Worm (Caenorhabditis elegans) whole organism, late embryonic: ENCODE results near the gene F23B2.7.

Experiments
- C08G9.2 ChIP-seq: sonication (generic microtip); optimal IDR thresholded peaks from 2 replicates; lab custom pipeline; 2016; ENCODE audit warnings: mild to moderate bottlenecking, missing genetic modification characterization, moderate library complexity, missing compliant biosample characterization
- F13H6.1 ChIP-seq: sonication (generic microtip); optimal IDR thresholded peaks from 2 replicates; lab custom pipeline; 2016; ENCODE audit warnings: missing genetic modification characterization, missing compliant biosample characterization
- K02D7.2 ChIP-seq: sonication (generic microtip); optimal IDR thresholded peaks from 2 replicates; lab custom pipeline; 2017; ENCODE audit warnings: mild to moderate bottlenecking, missing genetic modification characterization, missing compliant biosample characterization
- K09A11.1 ChIP-seq: sonication (generic microtip); optimal IDR thresholded peaks from 2 replicates; lab custom pipeline; 2017; ENCODE audit warnings: antibody characterized with exemption, mild to moderate bottlenecking, missing genetic modification characterization, missing compliant biosample characterization; ENCODE audit not compliant: insufficient read depth
- ahr-1 ChIP-seq: sonication (generic microtip); optimal IDR thresholded peaks from 2 replicates; lab custom pipeline; 2016; ENCODE audit warnings: missing genetic modification characterization, missing compliant biosample characterization
- ama-1 ChIP-seq: fragments of 150-350 bp; optimal IDR thresholded peaks from 2 replicates; lab custom pipeline; 2014
- ceh-22 ChIP-seq: sonication (generic microtip); optimal IDR thresholded peaks from 2 replicates; lab custom pipeline; 2017; ENCODE audit warnings: missing biosample characterization, missing genetic modification characterization
- ceh-30 ChIP-seq: fragments of 150-350 bp; optimal IDR thresholded peaks from 2 replicates; lab custom pipeline; 2014; ENCODE audit warnings: missing biosample characterization, missing genetic modification characterization
- ceh-45 ChIP-seq: fragments of 200-800 bp; sonication (Bioruptor generic); IDR thresholded peaks from 2 replicates; pipeline ENCODE4 v1.3.6; 2022; ENCODE audit warnings: missing genetic modification reagents, missing genetic modification characterization, missing compliant biosample characterization
- ceh-9 ChIP-seq: sonication (generic microtip); optimal IDR thresholded peaks from 2 replicates; lab custom pipeline; 2016; ENCODE audit warnings: mild to moderate bottlenecking, missing genetic modification characterization, inconsistent platforms, missing compliant biosample characterization
- che-1 ChIP-seq: sonication (generic microtip); optimal IDR thresholded peaks from 2 replicates; lab custom pipeline; 2016; ENCODE audit warnings: mild to moderate bottlenecking, missing genetic modification characterization, missing compliant biosample characterization
- elt-2 ChIP-seq: sonication (generic microtip); optimal IDR thresholded peaks from 2 replicates; lab custom pipeline; 2016; ENCODE audit warnings: missing genetic modification reagents, missing genetic modification characterization, missing compliant biosample characterization
- eyg-1 ChIP-seq: sonication (generic microtip); optimal IDR thresholded peaks from 2 replicates; lab custom pipeline; 2016; ENCODE audit warnings: missing genotype, missing genetic modification characterization, missing compliant biosample characterization
- gmeb-2 ChIP-seq: sonication (generic microtip); optimal IDR thresholded peaks from 2 replicates; lab custom pipeline; 2016; ENCODE audit warnings: missing genetic modification characterization, inconsistent platforms, missing compliant biosample characterization
- hlh-30 ChIP-seq: sonication (generic microtip); optimal IDR thresholded peaks from 2 replicates; lab custom pipeline; 2017; ENCODE audit warnings: antibody characterized with exemption, missing genetic modification characterization, missing compliant biosample characterization; ENCODE audit not compliant: insufficient read depth
- hlh-6 ChIP-seq: sonication (generic microtip); optimal IDR thresholded peaks from 2 replicates; lab custom pipeline; 2016; ENCODE audit warnings: missing genotype, missing genetic modification characterization, missing compliant biosample characterization
- hlh-8 ChIP-seq: sonication (generic microtip); optimal IDR thresholded peaks from 2 replicates; lab custom pipeline; 2016; ENCODE audit warnings: missing genotype, missing genetic modification characterization, missing compliant biosample characterization
- lim-6 ChIP-seq: sonication (generic microtip); optimal IDR thresholded peaks from 2 replicates; lab custom pipeline; 2016; ENCODE audit warnings: missing genetic modification characterization, missing compliant biosample characterization
- lin-11 ChIP-seq: fragments of 200-800 bp; sonication (Bioruptor generic); optimal IDR thresholded peaks from 2 replicates; lab custom pipeline; 2018; ENCODE audit warnings: mild to moderate bottlenecking, missing genetic modification characterization, missing compliant biosample characterization
- mec-3 ChIP-seq: sonication (generic microtip); optimal IDR thresholded peaks from 2 replicates; lab custom pipeline; 2016; ENCODE audit warnings: borderline replicate concordance, missing genetic modification characterization, missing compliant biosample characterization
- nhr-11 ChIP-seq: fragments of 150-350 bp; optimal IDR thresholded peaks from 2 replicates; lab custom pipeline; 2014; ENCODE audit warnings: missing biosample characterization, missing genetic modification characterization
- nhr-232 ChIP-seq: sonication (generic microtip); optimal IDR thresholded peaks from 2 replicates; lab custom pipeline; 2016; ENCODE audit warnings: missing genetic modification characterization, missing compliant biosample characterization
- pat-9 ChIP-seq: fragments of 200-800 bp; sonication (Bioruptor generic); optimal IDR thresholded peaks from 2 replicates; lab custom pipeline; 2018; ENCODE audit warnings: mild to moderate bottlenecking, missing genetic modification characterization, moderate library complexity, missing compliant biosample characterization
- pax-1 ChIP-seq: fragments of 150-350 bp; optimal IDR thresholded peaks from 2 replicates; lab custom pipeline; 2014; ENCODE audit warnings: missing biosample characterization, missing genetic modification characterization
- pha-4 ChIP-seq: fragments of 150-350 bp; optimal IDR thresholded peaks from 2 replicates; lab custom pipeline; 2018; ENCODE audit warnings: missing biosample characterization, missing genetic modification reagents, missing genetic modification characterization
- ref-2 ChIP-seq: sonication (generic microtip); optimal IDR thresholded peaks from 2 replicates; lab custom pipeline; 2016; ENCODE audit warnings: missing genetic modification characterization, missing compliant biosample characterization
- sdc-2 ChIP-seq: sonication (generic microtip); optimal IDR thresholded peaks from 2 replicates; lab custom pipeline; 2016; ENCODE audit warnings: missing genotype, missing genetic modification characterization, missing compliant biosample characterization
- sox-2 ChIP-seq: fragments of 200-800 bp; sonication (Bioruptor generic); IDR thresholded peaks from 2 replicates; pipeline ENCODE4 v1.3.6; 2022; ENCODE audit warnings: missing genetic modification reagents, missing genetic modification characterization, missing compliant biosample characterization
- sox-4 ChIP-seq: sonication (generic microtip); optimal IDR thresholded peaks from 2 replicates; lab custom pipeline; 2017; ENCODE audit warnings: mild to moderate bottlenecking, missing genetic modification characterization, inconsistent platforms, missing compliant biosample characterization
- ttx-3 ChIP-seq: sonication (generic microtip); optimal IDR thresholded peaks from 2 replicates; lab custom pipeline; 2016; ENCODE audit warnings: missing genetic modification reagents, missing genetic modification characterization, missing compliant biosample characterization
- unc-55 ChIP-seq: sonication (generic microtip); optimal IDR thresholded peaks from 2 replicates; lab custom pipeline; 2017; ENCODE audit warnings: missing biosample characterization, missing genetic modification reagents, missing genetic modification characterization
- unc-86 ChIP-seq: sonication (generic microtip); optimal IDR thresholded peaks from 2 replicates; lab custom pipeline; 2016; ENCODE audit warnings: missing genetic modification characterization, missing compliant biosample characterization
- zip-5 ChIP-seq: sonication (generic microtip); optimal IDR thresholded peaks from 2 replicates; lab custom pipeline; 2016; ENCODE audit warnings: missing genetic modification characterization, missing compliant biosample characterization

F23B2.7 gene

DNA sequence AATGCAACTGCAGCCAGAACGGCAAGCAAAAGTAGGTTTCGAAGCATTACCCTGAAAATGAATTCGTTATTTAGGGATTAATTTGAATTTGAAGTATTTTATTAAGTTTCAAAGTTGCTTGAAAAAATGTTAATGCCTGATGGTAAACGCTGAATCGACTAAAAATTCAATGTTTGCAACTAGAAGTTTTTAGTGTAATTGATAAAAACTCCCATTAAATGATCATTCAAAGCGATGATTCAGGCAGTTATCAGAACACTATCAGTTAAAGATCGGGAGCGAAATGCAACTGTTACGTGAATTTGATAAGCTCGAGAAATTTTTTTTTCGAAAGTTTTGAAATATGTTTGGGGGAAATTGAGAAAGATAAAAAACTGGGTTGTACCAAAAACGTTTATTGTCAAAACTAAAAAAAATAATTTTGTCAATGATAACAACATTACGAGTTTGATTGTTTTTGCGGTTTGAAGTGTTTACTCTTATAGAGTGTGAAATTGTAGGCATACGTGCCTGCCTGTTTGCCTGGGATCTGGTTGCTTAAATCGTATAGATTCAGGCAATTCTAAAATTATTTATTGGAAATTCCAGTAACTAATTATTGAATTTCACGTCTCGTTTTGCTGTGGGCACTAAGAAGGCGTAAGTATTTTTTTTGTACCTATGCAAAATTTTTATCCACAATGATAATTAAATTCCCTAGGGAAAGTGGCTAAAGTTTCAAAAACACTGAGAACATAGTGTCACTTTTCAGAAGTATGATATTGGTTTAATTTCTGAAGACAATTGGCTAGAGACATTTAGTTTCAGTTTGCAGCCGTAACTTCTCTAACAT lies 8.9 kb downstream of the F23B2.7 start, which contains the start of gene pcp-3:
pcp-3 (minus strand) TSS at position 51 of the 832 bp plus-strand sequence.
- TF ChIP-seq lim-6 = no peak
- TF ChIP-seq, all 69 proteins: peak for 0

DNA sequence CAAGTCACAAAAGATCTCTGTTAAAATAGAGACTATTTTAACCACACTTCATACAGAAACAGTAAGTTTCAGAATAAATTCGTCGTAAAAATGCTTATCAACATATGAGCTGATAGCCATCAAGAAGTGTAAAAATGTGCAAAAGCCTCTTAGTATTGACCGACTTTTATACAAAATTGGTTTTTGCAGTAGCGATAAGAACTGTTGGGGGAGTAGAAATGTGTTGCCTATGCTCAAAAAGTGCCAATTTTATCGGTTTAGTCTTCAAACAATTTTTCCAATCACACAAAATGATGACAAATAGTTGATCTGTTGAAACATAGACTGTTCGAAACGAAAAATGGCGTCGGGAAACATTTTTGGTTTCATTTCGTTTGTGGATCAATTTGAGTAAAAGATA lies 9.6 kb downstream of the F23B2.7 start:
- TF ChIP-seq unc-86 = no peak
- TF ChIP-seq elt-2 (tag; lab: Kevin White, UChicago) = peak; percentile 8
- TF ChIP-seq ahr-1 = no peak

DNA sequence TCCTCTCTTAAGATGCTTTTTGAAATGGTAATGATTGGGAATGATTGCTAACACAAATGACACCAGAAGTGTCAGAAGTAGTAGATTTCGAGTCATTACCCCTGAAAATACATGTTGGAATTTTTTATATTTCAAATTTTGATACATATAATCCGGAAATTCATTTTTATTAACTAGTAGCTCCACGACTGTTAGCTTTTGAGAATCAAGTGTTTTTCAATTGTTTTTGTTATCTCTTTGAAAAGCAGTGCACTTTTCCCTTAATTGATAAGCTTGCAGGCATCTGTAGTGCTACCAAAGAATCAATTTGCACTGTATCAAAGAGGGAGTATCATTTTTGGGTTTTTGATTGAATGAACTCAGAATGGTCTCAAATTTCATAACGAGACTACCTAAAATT lies 14.8 kb downstream of the F23B2.7 start, which contains the start of gene pcp-2:
pcp-2 (minus strand) TSS at position 101 of the 400 bp plus-strand sequence.
- TF ChIP-seq lin-11 (tag; lab: Kevin White, UChicago) (no peak), unc-86 (no peak), C08G9.2 (tag; lab: Kevin White, UChicago) (no peak), F13H6.1 (no peak), che-1 (tag; lab: Kevin White, UChicago) (no peak), hlh-8 (tag; lab: Kevin White, UChicago) (no peak), K09A11.1 (tag; lab: Kevin White, UChicago) (no peak)

DNA sequence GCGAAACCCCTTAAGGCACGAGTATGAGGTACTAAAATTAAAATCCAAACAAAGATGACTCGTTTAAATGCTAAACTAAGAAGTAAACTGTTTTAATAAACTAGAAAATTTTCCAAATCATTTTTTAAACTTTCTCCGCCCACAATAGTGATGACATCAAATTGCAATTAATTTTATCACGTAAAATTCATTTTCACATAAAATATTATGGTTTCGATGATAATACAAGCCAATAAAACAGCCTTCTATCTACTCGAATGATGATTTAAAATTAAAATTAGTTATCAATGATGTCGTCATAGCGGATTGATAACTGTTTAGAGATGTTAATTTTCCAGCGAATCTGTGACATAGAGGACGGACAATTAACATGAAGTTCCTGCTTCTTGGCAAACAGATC lies 15.4 kb downstream of the F23B2.7 start, which contains the start of gene C07C7.3:
C07C7.3 (plus strand) TSS at position 371 of the 400 bp plus-strand sequence.
- no peak for TF ChIP-seq lin-11 (tag; lab: Kevin White, UChicago)
- no peak for TF ChIP-seq zip-5 (tag; lab: Kevin White, UChicago)
- no peak for TF ChIP-seq ttx-3 (tag; lab: Kevin White, UChicago)
- TF ChIP-seq sdc-2 (tag; lab: Kevin White, UChicago) = no peak
- TF ChIP-seq gmeb-2 (tag; lab: Kevin White, UChicago) = no peak
- no peak for TF ChIP-seq ceh-30 (tag; lab: Kevin White, UChicago)
- TF ChIP-seq sox-2 (GFP tag; lab: Robert Waterston, UW) = no peak
- no peak for TF ChIP-seq K02D7.2 (tag; lab: Kevin White, UChicago)
- no peak for TF ChIP-seq unc-55 (GFP tag; lab: Kevin White, UChicago)

DNA sequence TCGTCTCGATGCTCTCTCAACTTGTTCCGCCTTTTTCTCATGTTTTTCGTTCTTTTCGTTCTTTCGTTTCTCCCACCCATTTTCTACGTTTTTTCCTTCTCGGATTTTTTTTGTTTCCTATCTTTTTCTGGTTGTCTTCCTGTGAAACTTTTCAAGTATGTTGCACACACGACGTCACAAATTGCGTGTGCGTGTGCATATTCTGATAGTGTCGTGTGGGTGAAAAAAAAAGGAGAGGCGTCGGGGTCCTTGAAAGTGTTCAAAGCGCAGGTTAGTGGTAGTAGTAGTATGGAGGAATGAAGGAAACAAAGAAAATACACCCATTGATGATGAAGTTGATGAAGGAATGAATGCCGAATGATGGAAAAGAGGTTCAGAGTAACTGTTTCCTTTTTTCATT lies 19.5 kb downstream of the F23B2.7 start:
- no peak for TF ChIP-seq ceh-9 (tag; lab: Kevin White, UChicago)
- TF ChIP-seq, all 69 proteins: peak for 0

DNA sequence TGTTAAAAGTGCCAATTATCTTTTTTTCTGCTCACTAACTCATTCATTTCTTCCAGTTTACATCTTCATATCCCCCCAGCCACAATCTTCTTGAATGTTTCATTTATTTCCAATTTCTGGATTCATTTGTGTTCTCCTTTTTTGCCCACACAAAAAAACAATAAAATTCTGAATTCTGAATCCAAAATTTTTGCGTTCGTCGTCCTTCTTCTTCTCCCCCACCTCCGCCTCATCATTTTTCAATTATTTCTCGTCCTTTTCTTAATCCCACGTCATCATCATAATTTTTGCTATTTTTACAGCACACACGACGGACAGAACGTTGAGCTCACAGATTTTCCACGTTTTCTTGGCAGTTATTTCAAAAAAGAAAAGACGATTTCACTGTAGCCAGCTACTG lies 34.3 kb downstream of the F23B2.7 start, which contains the start of gene C07C7.1:
C07C7.1 (plus strand) TSS at position 301 of the 400 bp plus-strand sequence.
- TF ChIP-seq sox-4 (no peak), pat-9 (tag; lab: Kevin White, UChicago) (no peak), F13H6.1 (no peak), ceh-45 (GFP tag; lab: Robert Waterston, UW) (no peak), pha-4 (no peak), mec-3 (tag; lab: Kevin White, UChicago) (no peak), sox-2 (GFP tag; lab: Robert Waterston, UW) (no peak), eyg-1 (tag; lab: Kevin White, UChicago) (no peak), nhr-11 (tag; lab: Kevin White, UChicago) (no peak), lin-11 (tag; lab: Kevin White, UChicago) (no peak), nhr-232 (tag; lab: Kevin White, UChicago) (no peak), ref-2 (tag; lab: Kevin White, UChicago) (no peak), ama-1 (no peak), hlh-6 (tag; lab: Kevin White, UChicago) (no peak), ceh-22 (tag; lab: Kevin White, UChicago) (no peak), hlh-30 (tag; lab: Kevin White, UChicago) (no peak), pax-1 (tag; lab: Kevin White, UChicago) (no peak)
